Worm (Caenorhabditis elegans): Measurements from ENCODE around the gene W02B8.1.

- TF ChIP-seq dao-5 (tag; optimal IDR thresholded peaks at IDR 0.05) (no peak), him-1 (tag; optimal IDR thresholded peaks at IDR 0.05) (no peak)
Observed at ce11 chrII:13939531-13939930, 37.6 kb upstream of the W02B8.1 start, which contains the start of gene W07G1.1.

Measured in whole organism, L4/young adult.